Worm (Caenorhabditis elegans) whole organism, L3 larva: ENCODE measurements around the gene kin-29.
"Not testable (repeated sequence)": the region's sequence is repeated elsewhere in the genome, so short reads cannot be mapped to it uniquely, and the experiment has no call there.

Experiments
- R02D3.7 ChIP-seq: fragments of 150-350 bp; optimal IDR thresholded peaks from 2 replicates; lab custom pipeline; 2014; ENCODE audit warnings: missing biosample characterization, missing genetic modification characterization
- ZK546.5 ChIP-seq: sonication (generic microtip); optimal IDR thresholded peaks from 2 replicates; lab custom pipeline; 2017; ENCODE audit warnings: missing biosample characterization, missing genetic modification characterization
- aly-2 ChIP-seq: fragments of 150-350 bp; optimal IDR thresholded peaks from 2 replicates; lab custom pipeline; 2014; ENCODE audit warnings: missing biosample characterization, missing genetic modification characterization
- ama-1 ChIP-seq: fragments of 150-350 bp; optimal IDR thresholded peaks from 2 replicates; lab custom pipeline; 2018
- ceh-16 ChIP-seq: sonication (generic microtip); optimal IDR thresholded peaks from 2 replicates; lab custom pipeline; 2017; ENCODE audit warnings: missing biosample characterization, missing genetic modification characterization
- ceh-28 ChIP-seq: fragments of 150-350 bp; optimal IDR thresholded peaks from 2 replicates; lab custom pipeline; 2014; ENCODE audit warnings: missing biosample characterization, missing genetic modification reagents, missing genetic modification characterization
- ceh-82 ChIP-seq: fragments of 150-350 bp; optimal IDR thresholded peaks from 2 replicates; lab custom pipeline; 2014; ENCODE audit warnings: missing biosample characterization, missing genetic modification characterization
- ceh-9 ChIP-seq: sonication (generic microtip); optimal IDR thresholded peaks from 2 replicates; lab custom pipeline; 2018; ENCODE audit warnings: missing biosample characterization, missing genetic modification characterization
- daf-12 ChIP-seq: fragments of 150-350 bp; optimal IDR thresholded peaks from 2 replicates; lab custom pipeline; 2014; ENCODE audit warnings: missing biosample characterization, missing genetic modification reagents, missing genetic modification characterization
- elt-1 ChIP-seq: fragments of 150-350 bp; optimal IDR thresholded peaks from 2 replicates; lab custom pipeline; 2014; ENCODE audit warnings: missing biosample characterization, missing genetic modification characterization
- elt-2 ChIP-seq: sonication (generic microtip); optimal IDR thresholded peaks from 2 replicates; lab custom pipeline; 2016; ENCODE audit warnings: missing genetic modification reagents, mild to moderate bottlenecking, missing genetic modification characterization, missing compliant biosample characterization
- elt-3 ChIP-seq, 3 experiments: fragments of 150-350 bp in 1 of 3; sonication (generic microtip) in 2 of 3; optimal IDR thresholded peaks; 2 replicates in 2 of 3; 4 replicates in 1 of 3; lab custom pipeline; 2014 to 2017; ENCODE audit warnings: missing biosample characterization in 3 of 3, missing genetic modification characterization in 3 of 3
- eor-1 ChIP-seq, 2 experiments: fragments of 150-350 bp; optimal IDR thresholded peaks; 2 replicates each; lab custom pipeline; 2014 to 2018; ENCODE audit warnings: missing biosample characterization in 2 of 2, missing genetic modification characterization in 2 of 2
- fkh-10 ChIP-seq: sonication (generic microtip); optimal IDR thresholded peaks from 2 replicates; lab custom pipeline; 2017; ENCODE audit warnings: missing biosample characterization, missing genetic modification reagents, missing genetic modification characterization
- fkh-2 ChIP-seq: fragments of 150-350 bp; optimal IDR thresholded peaks from 2 replicates; lab custom pipeline; 2014; ENCODE audit warnings: missing biosample characterization, missing genetic modification reagents, missing genetic modification characterization
- fos-1 ChIP-seq: fragments of 150-350 bp; optimal IDR thresholded peaks from 2 replicates; lab custom pipeline; 2014; ENCODE audit warnings: missing biosample characterization, missing genetic modification characterization
- hmg-11 ChIP-seq: sonication (generic microtip); optimal IDR thresholded peaks from 2 replicates; lab custom pipeline; 2016; ENCODE audit warnings: missing genetic modification characterization, missing compliant biosample characterization
- jun-1 ChIP-seq: fragments of 150-350 bp; optimal IDR thresholded peaks from 2 replicates; lab custom pipeline; 2014; ENCODE audit warnings: missing biosample characterization, missing genetic modification reagents, missing genetic modification characterization
- lin-15B ChIP-seq: fragments of 150-350 bp; optimal IDR thresholded peaks from 2 replicates; lab custom pipeline; 2014; ENCODE audit warnings: missing biosample characterization, missing genetic modification characterization
- lin-39 ChIP-seq: fragments of 150-350 bp; optimal IDR thresholded peaks from 2 replicates; lab custom pipeline; 2018; ENCODE audit warnings: missing biosample characterization, missing genetic modification reagents, missing genetic modification characterization
- lsy-12 ChIP-seq: sonication (generic microtip); optimal IDR thresholded peaks from 2 replicates; lab custom pipeline; 2016; ENCODE audit warnings: mild to moderate bottlenecking, missing genetic modification characterization, missing compliant biosample characterization
- mdl-1 ChIP-seq: fragments of 150-350 bp; optimal IDR thresholded peaks from 2 replicates; lab custom pipeline; 2014; ENCODE audit warnings: missing biosample characterization, missing genetic modification characterization
- mml-1 ChIP-seq: fragments of 150-350 bp; sonication (generic microtip); optimal IDR thresholded peaks from 3 replicates; lab custom pipeline; 2014; ENCODE audit warnings: missing biosample characterization, missing genetic modification characterization
- nfya-1 ChIP-seq: sonication (generic microtip); optimal IDR thresholded peaks from 2 replicates; lab custom pipeline; 2017; ENCODE audit warnings: missing genetic modification characterization, mild to moderate bottlenecking, missing compliant biosample characterization, antibody characterized with exemption, moderate library complexity; ENCODE audit not compliant: insufficient read depth
- nhr-11 ChIP-seq: fragments of 150-350 bp; optimal IDR thresholded peaks from 2 replicates; lab custom pipeline; 2014; ENCODE audit warnings: missing biosample characterization, missing genetic modification characterization
- nhr-12 ChIP-seq: fragments of 150-350 bp; optimal IDR thresholded peaks from 2 replicates; lab custom pipeline; 2014; ENCODE audit warnings: missing biosample characterization, missing genetic modification characterization
- nhr-23 ChIP-seq: fragments of 150-350 bp; optimal IDR thresholded peaks from 2 replicates; lab custom pipeline; 2014; ENCODE audit warnings: missing biosample characterization, missing genetic modification reagents, missing genetic modification characterization
- nhr-237 ChIP-seq: fragments of 150-350 bp; optimal IDR thresholded peaks from 2 replicates; lab custom pipeline; 2014; ENCODE audit warnings: missing biosample characterization, missing genetic modification characterization
- nhr-25 ChIP-seq: sonication (generic microtip); optimal IDR thresholded peaks from 2 replicates; lab custom pipeline; 2017; ENCODE audit warnings: missing biosample characterization, missing genetic modification characterization
- nhr-28 ChIP-seq: fragments of 150-350 bp; optimal IDR thresholded peaks from 2 replicates; lab custom pipeline; 2014; ENCODE audit warnings: missing biosample characterization, missing genetic modification characterization
- nhr-43 ChIP-seq: sonication (generic microtip); optimal IDR thresholded peaks from 2 replicates; lab custom pipeline; 2016; ENCODE audit warnings: mild to moderate bottlenecking, missing genetic modification characterization, missing compliant biosample characterization; ENCODE audit not compliant: poor library complexity, severe bottlenecking
- nhr-67 ChIP-seq: fragments of 150-350 bp; optimal IDR thresholded peaks from 2 replicates; lab custom pipeline; 2014; ENCODE audit warnings: missing biosample characterization, missing genetic modification characterization
- nhr-76 ChIP-seq: fragments of 150-350 bp; sonication (generic microtip); optimal IDR thresholded peaks from 5 replicates; lab custom pipeline; 2014; ENCODE audit warnings: missing biosample characterization, missing genetic modification characterization
- nhr-77 ChIP-seq: fragments of 150-350 bp; optimal IDR thresholded peaks from 2 replicates; lab custom pipeline; 2014; ENCODE audit warnings: missing biosample characterization, missing genetic modification characterization
- pha-4 ChIP-seq: fragments of 150-350 bp; optimal IDR thresholded peaks from 2 replicates; lab custom pipeline; 2014; ENCODE audit warnings: missing biosample characterization, missing genetic modification reagents, missing genetic modification characterization
- pqm-1 ChIP-seq: fragments of 150-350 bp; optimal IDR thresholded peaks from 2 replicates; lab custom pipeline; 2017; ENCODE audit warnings: missing biosample characterization, missing genetic modification characterization, inconsistent platforms
- sea-2 ChIP-seq: fragments of 150-350 bp; sonication (generic microtip); optimal IDR thresholded peaks from 4 replicates; lab custom pipeline; 2014; ENCODE audit warnings: missing biosample characterization, missing genetic modification reagents, missing genetic modification characterization
- skn-1 ChIP-seq: fragments of 150-350 bp; optimal IDR thresholded peaks from 2 replicates; lab custom pipeline; 2014; ENCODE audit warnings: missing biosample characterization, missing genetic modification characterization
- snpc-4 ChIP-seq: fragments of 150-350 bp; optimal IDR thresholded peaks from 2 replicates; lab custom pipeline; 2014; ENCODE audit warnings: missing biosample characterization, missing genetic modification characterization
- tbx-2 ChIP-seq: sonication (generic microtip); optimal IDR thresholded peaks from 2 replicates; lab custom pipeline; 2016; ENCODE audit warnings: mild to moderate bottlenecking, missing genetic modification characterization, missing compliant biosample characterization
- unc-39 ChIP-seq: sonication (generic microtip); optimal IDR thresholded peaks from 4 replicates; lab custom pipeline; 2017; ENCODE audit warnings: missing biosample characterization, missing genetic modification characterization
- unc-62 ChIP-seq: fragments of 150-350 bp; sonication (generic microtip); optimal IDR thresholded peaks from 4 replicates; lab custom pipeline; 2014; ENCODE audit warnings: missing biosample characterization, missing genetic modification reagents, missing genetic modification characterization
- zag-1 ChIP-seq: fragments of 150-350 bp; optimal IDR thresholded peaks from 2 replicates; lab custom pipeline; 2014; ENCODE audit warnings: missing biosample characterization, missing genetic modification characterization
- ztf-11 ChIP-seq: fragments of 150-350 bp; optimal IDR thresholded peaks from 2 replicates; lab custom pipeline; 2014; ENCODE audit warnings: missing biosample characterization, missing genetic modification characterization
- ztf-4 ChIP-seq: fragments of 150-350 bp; optimal IDR thresholded peaks from 2 replicates; lab custom pipeline; 2014; ENCODE audit warnings: missing biosample characterization, missing genetic modification characterization

Gene kin-29

DNA sequence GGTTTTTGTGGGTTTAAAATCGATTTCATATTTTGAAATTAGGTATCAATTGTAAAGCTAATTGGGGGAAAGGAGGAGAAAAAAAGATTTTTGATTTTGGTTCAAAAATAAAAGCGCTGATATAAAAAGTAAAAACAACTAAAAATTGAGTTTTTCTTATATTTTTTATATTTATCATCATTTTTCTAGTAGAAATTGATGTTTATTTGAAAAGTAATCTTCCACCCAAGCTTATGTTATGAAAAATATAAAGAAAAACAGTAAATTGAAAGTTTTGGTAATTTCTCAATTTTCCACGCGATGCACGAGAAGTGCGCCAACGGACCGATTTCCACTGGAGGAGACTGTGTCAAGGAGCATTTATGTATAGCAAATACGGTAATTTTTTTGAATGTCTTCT, 42.0 kb upstream of the kin-29 start, which contains the start of gene B0410.1:
Gene B0410.1 (plus strand): TSS at position 301 of the 400 bp plus-strand sequence.
- not testable (repeated sequence) for TF ChIP-seq ztf-4; nhr-77 (tag; lab: Kevin White, UChicago); nhr-76 (tag; lab: Kevin White, UChicago)

DNA sequence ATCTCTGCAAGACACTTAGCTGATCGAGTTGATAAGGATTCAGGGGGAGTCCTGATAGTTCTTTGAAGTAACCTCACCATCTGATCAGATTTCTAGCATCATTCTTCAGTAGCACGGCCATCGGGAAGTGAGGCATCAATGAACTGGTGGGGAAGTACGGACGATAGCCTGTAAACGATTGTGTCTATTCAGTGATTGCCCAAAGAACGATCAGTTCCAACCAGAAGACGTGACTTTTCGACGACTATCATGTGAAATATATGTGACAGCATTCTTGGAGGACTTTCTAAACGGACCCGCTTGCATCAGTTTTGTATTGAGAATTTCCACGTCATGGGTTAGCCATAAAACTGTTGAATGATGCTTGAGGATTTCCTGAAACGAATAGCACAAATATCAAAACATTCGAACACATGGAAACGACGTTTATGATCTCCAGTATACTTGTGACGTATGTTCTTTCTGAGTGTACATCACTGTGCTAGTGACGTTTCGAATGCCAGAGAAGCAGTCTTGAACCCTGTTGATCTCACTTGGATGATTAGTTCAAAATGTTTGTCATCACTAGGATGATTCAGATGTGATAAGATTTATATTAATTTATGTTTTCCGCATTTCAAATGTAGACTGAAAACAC, 40.9 kb upstream of the kin-29 start:
- TF ChIP-seq fkh-2 (no peak), nhr-23 (tag; lab: Kevin White, UChicago) (peak; percentile 81), nfya-1 (tag; lab: Kevin White, UChicago) (no peak), tbx-2 (tag; lab: Kevin White, UChicago) (peak; percentile 38), nhr-43 (peak; percentile 70), ZK546.5 (tag; lab: Kevin White, UChicago) (no peak)

DNA sequence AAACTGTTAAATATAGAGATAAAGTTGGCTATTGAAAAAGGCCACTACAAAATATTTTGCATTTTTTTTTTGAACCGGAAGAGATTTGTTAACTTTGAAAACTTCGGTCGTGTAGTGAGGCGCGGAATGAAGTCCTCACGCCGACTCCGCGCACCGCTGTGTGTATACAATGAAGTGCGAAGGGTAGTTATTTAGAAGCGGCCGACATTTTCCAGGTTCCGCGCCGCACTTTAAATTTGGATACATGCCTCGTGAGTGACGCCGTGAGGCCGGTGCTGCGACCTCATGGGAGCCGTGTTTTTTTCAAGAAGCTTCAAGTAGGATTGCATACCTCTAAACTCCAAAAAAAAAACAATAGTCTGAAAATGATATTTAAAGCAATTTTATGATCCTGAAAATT, 39.6 kb upstream of the kin-29 start:
- TF ChIP-seq nfya-1 (tag; lab: Kevin White, UChicago) = no peak
- TF ChIP-seq snpc-4 (tag; lab: Kevin White, UChicago) = peak; percentile 92

DNA sequence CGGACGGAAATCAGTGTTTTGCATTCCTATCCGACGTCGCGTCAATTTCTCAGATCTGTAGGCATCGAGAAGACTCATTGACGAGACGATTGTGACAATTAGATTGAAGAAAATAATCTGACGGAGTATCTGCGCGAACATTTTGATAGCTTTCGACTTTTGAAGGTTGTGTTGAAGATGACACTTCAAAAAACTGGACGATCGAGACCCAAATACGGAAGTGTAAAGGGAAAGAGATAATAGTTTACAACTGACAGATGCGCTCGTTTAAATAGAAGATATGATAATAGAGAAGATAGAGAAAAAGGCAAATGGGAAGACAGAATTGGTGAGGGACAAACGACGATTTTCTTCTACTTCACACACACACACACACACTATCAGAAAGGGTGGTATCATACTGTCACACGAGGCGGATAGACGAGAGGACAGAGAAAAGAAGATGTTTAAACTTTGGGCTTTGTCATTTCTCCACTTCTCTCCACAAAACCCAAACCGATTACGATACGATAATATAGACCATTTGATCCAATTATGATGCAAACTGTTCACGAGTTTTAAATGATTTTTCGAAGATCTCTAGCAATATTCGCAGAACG, 39.0 kb upstream of the kin-29 start, which contains the start of gene B0410.3:
Gene B0410.3 (minus strand): TSS at position 351 of the 599 bp plus-strand sequence.
- no peak for TF ChIP-seq eor-1 (tag; optimal IDR thresholded peaks at IDR 0.05; lab: Kevin White, UChicago)
- no peak for TF ChIP-seq lin-15B (tag; lab: Kevin White, UChicago)
- TF ChIP-seq nhr-237 (tag; lab: Kevin White, UChicago) = no peak
- TF ChIP-seq hmg-11 (tag; lab: Kevin White, UChicago) = no peak
- no peak for TF ChIP-seq unc-39
- no peak for TF ChIP-seq elt-2 (tag; lab: Kevin White, UChicago)
- TF ChIP-seq tbx-2 (tag; lab: Kevin White, UChicago) = peak; percentile 35
- TF ChIP-seq elt-3 (tag; optimal IDR thresholded peaks at IDR 0.05; lab: Kevin White, UChicago) = peak; percentile 64 to 84 (median 74)
- TF ChIP-seq ceh-16 (tag; lab: Kevin White, UChicago) = no peak
- TF ChIP-seq mdl-1 (tag; lab: Kevin White, UChicago) = peak; percentile 52
- TF ChIP-seq lsy-12 (tag; lab: Kevin White, UChicago) = no peak
- peak; percentile 8 for TF ChIP-seq nhr-76 (tag; lab: Kevin White, UChicago)
- TF ChIP-seq elt-1 (tag; lab: Kevin White, UChicago) = peak; percentile 76
- no peak for TF ChIP-seq lin-39
- no peak for TF ChIP-seq zag-1 (tag; lab: Kevin White, UChicago)
- TF ChIP-seq ZK546.5 (tag; lab: Kevin White, UChicago) = no peak
- no peak for TF ChIP-seq snpc-4 (tag; lab: Kevin White, UChicago)
- TF ChIP-seq nhr-77 (tag; lab: Kevin White, UChicago) = no peak
- TF ChIP-seq fkh-10 (GFP tag; lab: Kevin White, UChicago) = no peak
- peak; percentile 60 for TF ChIP-seq fos-1 (tag; lab: Kevin White, UChicago)
- TF ChIP-seq nhr-43 = peak; percentile 96
- no peak for TF ChIP-seq sea-2 (GFP tag; lab: Kevin White, UChicago)
- peak; percentile 89 for TF ChIP-seq nhr-25 (tag; lab: Kevin White, UChicago)
- TF ChIP-seq ztf-4 = no peak
- TF ChIP-seq nhr-12 = no peak
- no peak for TF ChIP-seq fkh-2
- no peak for TF ChIP-seq mml-1 (tag; lab: Kevin White, UChicago)
- TF ChIP-seq ama-1 (lab: Kevin White, UChicago) = peak; percentile 89
- no peak for TF ChIP-seq ceh-82 (tag; lab: Kevin White, UChicago)
- TF ChIP-seq pha-4 (tag; lab: Kevin White, UChicago) = no peak
- TF ChIP-seq nhr-23 (tag; lab: Kevin White, UChicago) = peak; percentile 95
- TF ChIP-seq ceh-28 (tag; lab: Kevin White, UChicago) = peak; percentile 55
- TF ChIP-seq daf-12 (tag; lab: Kevin White, UChicago) = no peak
- TF ChIP-seq jun-1 (tag; lab: Kevin White, UChicago) = no peak
- no peak for TF ChIP-seq ceh-9 (tag; lab: Kevin White, UChicago)
- TF ChIP-seq skn-1 (tag; lab: Kevin White, UChicago) = no peak
- no peak for TF ChIP-seq nhr-11
- TF ChIP-seq nhr-28 (tag; lab: Kevin White, UChicago) = no peak
- TF ChIP-seq unc-62 (GFP tag; lab: Kevin White, UChicago) = peak; percentile 67
- TF ChIP-seq ztf-11 (tag; lab: Kevin White, UChicago) = no peak
- TF ChIP-seq aly-2 (tag; lab: Kevin White, UChicago) = no peak
- no peak for TF ChIP-seq pqm-1 (tag; lab: Kevin White, UChicago)
- no peak for TF ChIP-seq R02D3.7 (tag; lab: Kevin White, UChicago)
- TF ChIP-seq nhr-67 (tag; lab: Kevin White, UChicago) = no peak
